Worm (Caenorhabditis elegans): ENCODE results near the gene ubc-19.

- no peak for TF ChIP-seq hlh-30 (tag; optimal IDR thresholded peaks at IDR 0.05; ENCODE audit: insufficient read depth)
- no peak for TF ChIP-seq sox-4 (tag; optimal IDR thresholded peaks at IDR 0.05)
- TF ChIP-seq tbx-2 (tag; optimal IDR thresholded peaks at IDR 0.05) = no peak
- TF ChIP-seq tbx-7 (tag; optimal IDR thresholded peaks at IDR 0.05) = no peak
- no peak for TF ChIP-seq pros-1 (tag; optimal IDR thresholded peaks at IDR 0.05)
- no peak for TF ChIP-seq ama-1 (optimal IDR thresholded peaks at IDR 0.05)
- no peak for TF ChIP-seq ceh-19 (GFP tag; optimal IDR thresholded peaks at IDR 0.05)
- TF ChIP-seq T23F11.4 (GFP tag; optimal IDR thresholded peaks at IDR 0.05) = no peak
- TF ChIP-seq dve-1 (tag; optimal IDR thresholded peaks at IDR 0.05) = no peak
- TF ChIP-seq hlh-13 (GFP tag; optimal IDR thresholded peaks at IDR 0.05) = no peak
- TF ChIP-seq lin-11 (tag; optimal IDR thresholded peaks at IDR 0.05) = no peak
- TF ChIP-seq sdc-2 (tag; optimal IDR thresholded peaks at IDR 0.05) = no peak
- no peak for TF ChIP-seq C38D4.7 (GFP tag; optimal IDR thresholded peaks at IDR 0.05)
These were observed 39.9 kb upstream of the ubc-19 start, which contains the start of gene asp-19 for ce11 chrV:18729324-18729924.

All from whole organism, late embryonic.